Fruit fly (Drosophila melanogaster): ENCODE data around the gene Uro.
"Not testable (repeated sequence)": the region's sequence is repeated elsewhere in the genome, so short reads cannot be mapped to it uniquely, and the experiment has no call there.

Gene Uro

dm6 chr2L:7779785-7780184 lies at the start of gene Uro:
Gene Uro (plus strand): TSS chr2L:7780085.
- no peak for TF ChIP-seq CG17801 (GFP tag; optimal IDR thresholded peaks at IDR 0.05; ENCODE audit: partially characterized antibody)

- TF ChIP-seq CG17801 (GFP tag; optimal IDR thresholded peaks at IDR 0.05; ENCODE audit: partially characterized antibody): not testable (repeated sequence)
Measured at dm6 chr2L:7732570-7732969, 47.3 kb upstream of the Uro start, which contains the start of gene CG13796. Gene CG13796 (minus strand): TSS chr2L:7732670.

- TF ChIP-seq CG17801 (GFP tag; optimal IDR thresholded peaks at IDR 0.05; ENCODE audit: partially characterized antibody): not testable (repeated sequence)
Measured at dm6 chr2L:7738709-7739108, 41.2 kb upstream of the Uro start, which contains the start of gene CG31904. Gene CG31904 (minus strand): TSS chr2L:7738809.

- TF ChIP-seq CG17801 (GFP tag; optimal IDR thresholded peaks at IDR 0.05; ENCODE audit: partially characterized antibody): no peak
Measured at dm6 chr2L:7741437-7741836, 38.4 kb upstream of the Uro start, which contains the start of gene Acp1. Gene Acp1 (minus strand): TSS chr2L:7741537.

- TF ChIP-seq CG17801 (GFP tag; optimal IDR thresholded peaks at IDR 0.05; ENCODE audit: partially characterized antibody): no peak
Measured at dm6 chr2L:7744208-7744607, 35.7 kb upstream of the Uro start.

- no peak for TF ChIP-seq CG17801 (GFP tag; optimal IDR thresholded peaks at IDR 0.05; ENCODE audit: partially characterized antibody)
Measured at dm6 chr2L:7744739-7745138, 35.1 kb upstream of the Uro start, which contains the start of gene CG7214. Gene CG7214 (minus strand): TSS chr2L:7744839.

dm6 chr2L:7746975-7747374 lies 32.9 kb upstream of the Uro start, which contains the start of gene ATPsynGL:
Gene ATPsynGL (plus strand): TSS chr2L:7747275.
- no peak for TF ChIP-seq CG17801 (GFP tag; optimal IDR thresholded peaks at IDR 0.05; ENCODE audit: partially characterized antibody)

- no peak for TF ChIP-seq CG17801 (GFP tag; optimal IDR thresholded peaks at IDR 0.05; ENCODE audit: partially characterized antibody)
Measured at dm6 chr2L:7750631-7751161, 29.2 kb upstream of the Uro start.

- TF ChIP-seq CG17801 (GFP tag; optimal IDR thresholded peaks at IDR 0.05; ENCODE audit: partially characterized antibody): no peak
Measured at dm6 chr2L:7753086-7753485, 26.8 kb upstream of the Uro start, which contains the start of gene CG7203. Gene CG7203 (minus strand): TSS chr2L:7753186.

- TF ChIP-seq CG17801 (GFP tag; optimal IDR thresholded peaks at IDR 0.05; ENCODE audit: partially characterized antibody): no peak
Measured at dm6 chr2L:7753874-7754273, 26.0 kb upstream of the Uro start, which contains the start of gene CG46025. Gene CG46025 (plus strand): TSS chr2L:7754174.

- no peak for TF ChIP-seq CG17801 (GFP tag; optimal IDR thresholded peaks at IDR 0.05; ENCODE audit: partially characterized antibody)
Measured at dm6 chr2L:7754539-7754938, 25.3 kb upstream of the Uro start.

- no peak for TF ChIP-seq CG17801 (GFP tag; optimal IDR thresholded peaks at IDR 0.05; ENCODE audit: partially characterized antibody)
Measured at dm6 chr2L:7756835-7757234, 23.1 kb upstream of the Uro start.

dm6 chr2L:7767328-7767727 lies 12.6 kb upstream of the Uro start, which contains the start of gene CG7191:
Gene CG7191 (plus strand): TSS chr2L:7767628.
- no peak for TF ChIP-seq CG17801 (GFP tag; optimal IDR thresholded peaks at IDR 0.05; ENCODE audit: partially characterized antibody)

- TF ChIP-seq CG17801 (GFP tag; optimal IDR thresholded peaks at IDR 0.05; ENCODE audit: partially characterized antibody): no peak
Measured at dm6 chr2L:7771891-7772290, 8.0 kb upstream of the Uro start.

- no peak for TF ChIP-seq CG17801 (GFP tag; optimal IDR thresholded peaks at IDR 0.05; ENCODE audit: partially characterized antibody)
Measured at dm6 chr2L:7775260-7775659, 4.6 kb upstream of the Uro start.

dm6 chr2L:7777979-7778692 lies 1.7 kb upstream of the Uro start, which contains the start of gene CG7179:
Gene CG7179 (minus strand): TSS chr2L:7778029.
- no peak for TF ChIP-seq CG17801 (GFP tag; optimal IDR thresholded peaks at IDR 0.05; ENCODE audit: partially characterized antibody)
